Fruit fly (Drosophila melanogaster) whole organism, prepupa: ENCODE data around the gene Josd.

Experiments
- CG10631 ChIP-seq: fragments of 200-800 bp; sonication (Bioruptor generic); optimal IDR thresholded peaks from 2 replicates; lab custom pipeline; 2016; ENCODE audit warnings: missing biosample characterization, missing genetic modification characterization
- CG1621 ChIP-seq: fragments of 200-800 bp; sonication (Bioruptor generic); optimal IDR thresholded peaks from 3 replicates; lab custom pipeline; 2018; ENCODE audit warnings: missing biosample characterization, mild to moderate bottlenecking, missing genetic modification characterization
- CG8632 ChIP-seq: fragments of 200-800 bp; sonication (Bioruptor generic); optimal IDR thresholded peaks from 3 replicates; lab custom pipeline; 2016; ENCODE audit warnings: missing biosample characterization, missing genetic modification characterization
- Eip75B ChIP-seq: fragments of 200-800 bp; sonication (Bioruptor generic); optimal IDR thresholded peaks from 3 replicates; lab custom pipeline; 2016; ENCODE audit warnings: missing biosample characterization, missing genetic modification characterization
- Hr4 ChIP-seq: fragments of 200-800 bp; sonication (Bioruptor generic); optimal IDR thresholded peaks from 3 replicates; lab custom pipeline; 2016; ENCODE audit warnings: missing biosample characterization, missing genetic modification characterization
- Lpt ChIP-seq: fragments of 200-800 bp; sonication (Bioruptor generic); optimal IDR thresholded peaks from 3 replicates; lab custom pipeline; 2016; ENCODE audit warnings: missing biosample characterization, missing genetic modification characterization
- Sox102F ChIP-seq: fragments of 200-800 bp; sonication (Bioruptor generic); optimal IDR thresholded peaks from 2 replicates; lab custom pipeline; 2016; ENCODE audit warnings: missing biosample characterization, mild to moderate bottlenecking, missing genetic modification characterization
- acj6 ChIP-seq: fragments of 200-800 bp; sonication (Bioruptor generic); optimal IDR thresholded peaks from 3 replicates; lab custom pipeline; 2016; ENCODE audit warnings: missing biosample characterization, missing genetic modification characterization
- fd59A ChIP-seq: fragments of 200-800 bp; sonication (Bioruptor generic); optimal IDR thresholded peaks from 2 replicates; lab custom pipeline; 2017; ENCODE audit warnings: missing biosample characterization, mild to moderate bottlenecking, missing genetic modification characterization, missing genetic modification reagents
- topi ChIP-seq: fragments of 200-800 bp; sonication (Bioruptor generic); optimal IDR thresholded peaks from 3 replicates; lab custom pipeline; 2016; ENCODE audit warnings: missing biosample characterization, missing genetic modification characterization

DNA sequence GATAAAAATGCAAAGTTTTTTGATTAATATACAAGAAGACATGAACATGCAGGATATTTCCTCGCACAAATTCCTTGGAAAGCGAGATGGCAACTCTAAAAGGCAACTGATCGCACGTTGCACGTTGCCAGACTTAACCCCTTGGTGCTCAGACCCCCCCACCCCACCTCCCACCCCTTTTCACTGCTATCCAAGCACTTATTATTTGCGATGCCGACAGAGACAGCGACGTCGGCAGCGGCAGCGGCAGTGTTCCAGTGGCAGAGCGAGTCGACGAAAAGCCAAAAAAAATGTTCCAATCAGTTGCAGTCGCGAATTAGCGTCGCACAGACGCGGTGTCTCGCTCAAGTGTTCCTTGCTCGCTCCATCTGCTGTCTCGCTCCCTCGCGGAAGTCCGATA, 42.7 kb downstream of the Josd start, which contains the start of gene CG3823:
- TF ChIP-seq CG10631 (GFP tag; lab: Kevin White, UChicago) (no peak), topi (no peak), CG8632 (no peak), Eip75B (GFP tag; lab: Kevin White, UChicago) (no peak), fd59A (GFP tag; lab: Kevin White, UChicago) (no peak), Hr4 (no peak), CG1621 (tag; lab: Kevin White, UChicago) (no peak), acj6 (GFP tag; lab: Kevin White, UChicago) (no peak), Lpt (GFP tag; lab: Kevin White, UChicago) (no peak), Sox102F (GFP tag; lab: Kevin White, UChicago) (no peak)
